Worm (Caenorhabditis elegans) whole organism, L4 larva: ENCODE measurements around the gene rnp-9.

Source experiments
- dve-1 ChIP-seq: sonication (generic microtip); optimal IDR thresholded peaks from 2 replicates; lab custom pipeline; 2017; ENCODE audit warnings: antibody characterized with exemption, mild to moderate bottlenecking, missing genetic modification characterization, missing compliant biosample characterization; ENCODE audit not compliant: insufficient read depth
- egl-27 ChIP-seq: sonication (generic microtip); optimal IDR thresholded peaks from 3 replicates; lab custom pipeline; 2017; ENCODE audit warnings: missing biosample characterization, missing genetic modification reagents, missing genetic modification characterization
- lin-13 ChIP-seq: fragments of 150-350 bp; optimal IDR thresholded peaks from 2 replicates; lab custom pipeline; 2014; ENCODE audit warnings: missing biosample characterization, missing genetic modification reagents, missing genetic modification characterization
- pha-4 ChIP-seq, 2 experiments: fragments of 150-350 bp in 1 of 2; fragments of 200-800 bp in 1 of 2; sonication (Bioruptor generic) in 1 of 2; IDR thresholded peaks in 1 of 2; optimal IDR thresholded peaks in 1 of 2; 2 replicates each; pipeline versions ENCODE4 v1.3.6 to Lab custom; 2014 to 2022; ENCODE audit warnings: missing genetic modification characterization in 2 of 2, missing genetic modification reagents in 2 of 2, missing biosample characterization in 1 of 2, missing compliant biosample characterization in 1 of 2
- ztf-11 ChIP-seq: fragments of 150-350 bp; optimal IDR thresholded peaks from 2 replicates; lab custom pipeline; 2014; ENCODE audit warnings: missing biosample characterization, missing genetic modification characterization

DNA sequence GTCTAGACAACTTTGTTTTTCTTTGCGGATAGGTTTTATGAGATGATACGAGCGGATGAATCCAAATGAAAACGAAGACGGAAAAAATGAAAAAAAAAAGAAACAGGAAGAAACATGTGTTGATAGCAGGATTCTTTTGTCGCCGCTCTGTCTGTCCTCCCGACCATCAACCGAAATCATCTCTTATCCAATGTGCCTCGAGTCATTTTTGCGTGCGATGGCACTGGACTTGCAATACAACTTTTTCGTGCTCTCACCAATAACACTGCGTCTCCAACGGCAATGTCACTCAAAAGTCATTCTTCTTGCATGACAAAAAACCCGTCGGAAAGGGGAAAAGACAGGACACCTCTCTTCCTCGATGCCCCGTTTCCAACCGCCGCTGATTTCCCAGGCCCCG, 9.2 kb downstream of the rnp-9 start, which contains the start of gene ncs-4:
- no peak for TF ChIP-seq pha-4 (GFP tag; IDR thresholded peaks at IDR 0.05; lab: Robert Waterston, UW)
- no peak for TF ChIP-seq pha-4 (tag; optimal IDR thresholded peaks at IDR 0.05; lab: Kevin White, UChicago)
- no peak for TF ChIP-seq ztf-11 (tag; lab: Kevin White, UChicago)
- no peak for TF ChIP-seq lin-13 (GFP tag; lab: Kevin White, UChicago)
- no peak for TF ChIP-seq dve-1
- no peak for TF ChIP-seq egl-27
